Worm (Caenorhabditis elegans) whole organism, L1 larva: ENCODE results near the gene Y75B8A.10.

Experiments used
- C04F5.9 ChIP-seq: sonication (generic microtip); optimal IDR thresholded peaks from 2 replicates; lab custom pipeline; 2016; ENCODE audit warnings: missing genetic modification characterization, missing compliant biosample characterization
- F16B12.6 ChIP-seq: fragments of 150-350 bp; optimal IDR thresholded peaks from 2 replicates; lab custom pipeline; 2014; ENCODE audit warnings: missing biosample characterization, missing genetic modification characterization
- aha-1 ChIP-seq: fragments of 150-350 bp; optimal IDR thresholded peaks from 2 replicates; lab custom pipeline; 2014; ENCODE audit warnings: missing biosample characterization, missing genetic modification characterization
- alr-1 ChIP-seq: fragments of 200-800 bp; sonication (Bioruptor generic); optimal IDR thresholded peaks from 2 replicates; lab custom pipeline; 2018; ENCODE audit warnings: borderline replicate concordance, mild to moderate bottlenecking, missing genetic modification characterization, missing compliant biosample characterization
- aly-2 ChIP-seq: fragments of 150-350 bp; optimal IDR thresholded peaks from 2 replicates; lab custom pipeline; 2014; ENCODE audit warnings: missing biosample characterization, missing genetic modification characterization
- ceh-8 ChIP-seq: fragments of 200-800 bp; sonication (Bioruptor generic); optimal IDR thresholded peaks from 2 replicates; lab custom pipeline; 2018; ENCODE audit warnings: mild to moderate bottlenecking, missing genetic modification characterization, moderate library complexity, missing compliant biosample characterization
- ceh-90 ChIP-seq: sonication (generic microtip); optimal IDR thresholded peaks from 2 replicates; lab custom pipeline; 2016; ENCODE audit warnings: missing genetic modification characterization, missing compliant biosample characterization
- ces-1 ChIP-seq: fragments of 150-350 bp; optimal IDR thresholded peaks from 2 replicates; lab custom pipeline; 2014; ENCODE audit warnings: missing biosample characterization, missing genetic modification reagents, missing genetic modification characterization
- dsc-1 ChIP-seq: sonication (generic microtip); optimal IDR thresholded peaks from 2 replicates; lab custom pipeline; 2016; ENCODE audit warnings: mild to moderate bottlenecking, missing genetic modification characterization, missing compliant biosample characterization
- efl-1 ChIP-seq, 4 experiments: fragments of 150-350 bp; optimal IDR thresholded peaks in 3 of 4; peaks in 1 of 4; 1 replicate in 1 of 4; 2 replicates in 3 of 4; lab custom pipeline; 2014; ENCODE audit warnings: missing biosample characterization in 2 of 4, missing genetic modification characterization in 2 of 4, missing genetic modification reagents in 2 of 4
- efl-3 ChIP-seq: fragments of 200-800 bp; sonication (Bioruptor generic); optimal IDR thresholded peaks from 2 replicates; lab custom pipeline; 2018; ENCODE audit warnings: mild to moderate bottlenecking, missing genetic modification characterization, missing compliant biosample characterization
- egl-13 ChIP-seq: sonication (generic microtip); optimal IDR thresholded peaks from 2 replicates; lab custom pipeline; 2016; ENCODE audit warnings: missing genotype, missing genetic modification reagents, missing genetic modification characterization, missing compliant biosample characterization
- elt-2 ChIP-seq: sonication (generic microtip); optimal IDR thresholded peaks from 2 replicates; lab custom pipeline; 2016; ENCODE audit warnings: missing genetic modification characterization, mild to moderate bottlenecking, inconsistent platforms, missing compliant biosample characterization, missing genetic modification reagents
- elt-3 ChIP-seq, 6 experiments: fragments of 150-350 bp in 1 of 6; sonication (generic microtip); optimal IDR thresholded peaks; 2 replicates each; lab custom pipeline; 2017 to 2018; ENCODE audit warnings: missing biosample characterization in 6 of 6, missing genetic modification characterization in 6 of 6, inconsistent platforms in 1 of 6
- ets-5 ChIP-seq: fragments of 200-800 bp; sonication (Bioruptor generic); IDR thresholded peaks from 2 replicates; pipeline ENCODE4 v1.3.6; 2022; ENCODE audit warnings: missing genetic modification characterization, missing compliant biosample characterization
- fkh-10 ChIP-seq: sonication (generic microtip); optimal IDR thresholded peaks from 2 replicates; lab custom pipeline; 2017; ENCODE audit warnings: missing biosample characterization, missing genetic modification reagents, missing genetic modification characterization
- fkh-4 ChIP-seq: sonication (generic microtip); optimal IDR thresholded peaks from 2 replicates; lab custom pipeline; 2016; ENCODE audit warnings: missing compliant biosample characterization, missing genetic modification characterization, borderline replicate concordance
- fkh-8 ChIP-seq: sonication (generic microtip); optimal IDR thresholded peaks from 2 replicates; lab custom pipeline; 2016; ENCODE audit warnings: mild to moderate bottlenecking, missing genetic modification characterization, missing compliant biosample characterization
- grh-1 ChIP-seq: fragments of 200-800 bp; sonication (Bioruptor generic); IDR thresholded peaks from 2 replicates; pipeline ENCODE4 v1.3.6; 2022; ENCODE audit warnings: missing genetic modification reagents, missing genetic modification characterization, missing compliant biosample characterization
- isw-1 ChIP-seq: fragments of 200-800 bp; sonication (Bioruptor generic); IDR thresholded peaks from 2 replicates; pipeline ENCODE4 v1.3.6; 2022; ENCODE audit warnings: missing genetic modification characterization, missing compliant biosample characterization
- jun-1 ChIP-seq: fragments of 150-350 bp; optimal IDR thresholded peaks from 2 replicates; lab custom pipeline; 2014; ENCODE audit warnings: missing biosample characterization, missing genetic modification reagents, missing genetic modification characterization
- lin-13 ChIP-seq: fragments of 150-350 bp; optimal IDR thresholded peaks from 2 replicates; lab custom pipeline; 2014; ENCODE audit warnings: missing biosample characterization, missing genetic modification reagents, missing genetic modification characterization
- lin-14 ChIP-seq: fragments of 200-800 bp; sonication (Bioruptor generic); optimal IDR thresholded peaks from 2 replicates; lab custom pipeline; 2018; ENCODE audit warnings: mild to moderate bottlenecking, missing genetic modification characterization, moderate library complexity, missing compliant biosample characterization
- lin-15B ChIP-seq: fragments of 150-350 bp; sonication (generic microtip); optimal IDR thresholded peaks from 3 replicates; lab custom pipeline; 2014; ENCODE audit warnings: missing biosample characterization, missing genetic modification characterization
- lin-35 ChIP-seq, 2 experiments: fragments of 150-350 bp; optimal IDR thresholded peaks; 2 replicates each; lab custom pipeline; 2014; ENCODE audit warnings: missing biosample characterization in 2 of 2, missing genetic modification characterization in 2 of 2, missing genetic modification reagents in 2 of 2
- lin-39 ChIP-seq: fragments of 150-350 bp; optimal IDR thresholded peaks from 2 replicates; lab custom pipeline; 2014; ENCODE audit warnings: missing biosample characterization, missing genetic modification reagents, missing genetic modification characterization
- lir-3 ChIP-seq: sonication (generic microtip); optimal IDR thresholded peaks from 2 replicates; lab custom pipeline; 2016; ENCODE audit warnings: mild to moderate bottlenecking, missing genetic modification characterization, moderate library complexity, missing compliant biosample characterization; ENCODE audit not compliant: poor library complexity
- lsy-2 ChIP-seq, 2 experiments: fragments of 150-350 bp; optimal IDR thresholded peaks; 2 replicates each; lab custom pipeline; 2014; ENCODE audit warnings: missing biosample characterization in 2 of 2, missing genetic modification characterization in 2 of 2
- mdl-1 ChIP-seq, 2 experiments: fragments of 150-350 bp; optimal IDR thresholded peaks; 2 replicates each; lab custom pipeline; 2014 to 2017; ENCODE audit warnings: missing biosample characterization in 2 of 2, missing genetic modification characterization in 2 of 2, inconsistent platforms in 1 of 2
- mef-2 ChIP-seq: fragments of 150-350 bp; optimal IDR thresholded peaks from 2 replicates; lab custom pipeline; 2014; ENCODE audit warnings: missing biosample characterization, missing genetic modification characterization
- nhr-20 ChIP-seq: sonication (generic microtip); optimal IDR thresholded peaks from 2 replicates; lab custom pipeline; 2016; ENCODE audit warnings: mild to moderate bottlenecking, missing genetic modification characterization, missing compliant biosample characterization
- nhr-237 ChIP-seq: fragments of 150-350 bp; optimal IDR thresholded peaks from 2 replicates; lab custom pipeline; 2014; ENCODE audit warnings: missing biosample characterization, missing genetic modification characterization
- nhr-28 ChIP-seq: fragments of 150-350 bp; optimal IDR thresholded peaks from 2 replicates; lab custom pipeline; 2014; ENCODE audit warnings: missing biosample characterization, missing genetic modification characterization
- nhr-85 ChIP-seq: sonication (generic microtip); peaks from one replicate; lab custom pipeline; 2016; ENCODE audit warnings: missing genetic modification characterization, inconsistent platforms, missing compliant biosample characterization
- nhr-90 ChIP-seq: sonication (generic microtip); optimal IDR thresholded peaks from 2 replicates; lab custom pipeline; 2016; ENCODE audit warnings: mild to moderate bottlenecking, missing genetic modification characterization, missing compliant biosample characterization; ENCODE audit not compliant: poor library complexity
- pax-3 ChIP-seq: fragments of 200-800 bp; sonication (Bioruptor generic); optimal IDR thresholded peaks from 2 replicates; lab custom pipeline; 2018; ENCODE audit warnings: mild to moderate bottlenecking, missing genetic modification characterization, moderate library complexity, missing compliant biosample characterization
- pqm-1 ChIP-seq: sonication (generic microtip); optimal IDR thresholded peaks from 3 replicates; lab custom pipeline; 2017; ENCODE audit warnings: missing biosample characterization, missing genetic modification characterization
- rnt-1 ChIP-seq: sonication (generic microtip); optimal IDR thresholded peaks from 2 replicates; lab custom pipeline; 2016; ENCODE audit warnings: mild to moderate bottlenecking, missing genetic modification characterization, moderate library complexity, missing compliant biosample characterization
- skn-1 ChIP-seq: fragments of 150-350 bp; optimal IDR thresholded peaks from 2 replicates; lab custom pipeline; 2014; ENCODE audit warnings: missing biosample characterization, missing genetic modification characterization
- snpc-4 ChIP-seq: fragments of 150-350 bp; optimal IDR thresholded peaks from 2 replicates; lab custom pipeline; 2014; ENCODE audit warnings: missing biosample characterization, missing genetic modification characterization
- snu-23 ChIP-seq: sonication (generic microtip); optimal IDR thresholded peaks from 2 replicates; lab custom pipeline; 2016; ENCODE audit warnings: missing genetic modification characterization, missing compliant biosample characterization
- sox-4 ChIP-seq: sonication (generic microtip); optimal IDR thresholded peaks from 2 replicates; lab custom pipeline; 2016; ENCODE audit warnings: missing genetic modification characterization, missing compliant biosample characterization
- sptf-1 ChIP-seq: fragments of 150-350 bp; optimal IDR thresholded peaks from 2 replicates; lab custom pipeline; 2014; ENCODE audit warnings: missing biosample characterization, missing genetic modification characterization
- swsn-7 ChIP-seq: sonication (generic microtip); optimal IDR thresholded peaks from 2 replicates; lab custom pipeline; 2016; ENCODE audit warnings: missing genetic modification characterization, missing compliant biosample characterization
- tbx-2 ChIP-seq: sonication (generic microtip); optimal IDR thresholded peaks from 2 replicates; lab custom pipeline; 2016; ENCODE audit warnings: missing genetic modification characterization, missing compliant biosample characterization
- tlp-1 ChIP-seq: fragments of 150-350 bp; optimal IDR thresholded peaks from 2 replicates; lab custom pipeline; 2014; ENCODE audit warnings: missing biosample characterization, missing genetic modification characterization
- unc-30 ChIP-seq: sonication (generic microtip); optimal IDR thresholded peaks from 2 replicates; lab custom pipeline; 2017; ENCODE audit warnings: missing biosample characterization, missing genetic modification characterization
- unc-62 ChIP-seq: fragments of 150-350 bp; optimal IDR thresholded peaks from 2 replicates; lab custom pipeline; 2014; ENCODE audit warnings: missing biosample characterization, missing genetic modification reagents, missing genetic modification characterization
- unc-86 ChIP-seq: sonication (generic microtip); optimal IDR thresholded peaks from 2 replicates; lab custom pipeline; 2016; ENCODE audit warnings: missing genetic modification characterization, missing compliant biosample characterization
- vab-15 ChIP-seq: sonication (generic microtip); optimal IDR thresholded peaks from 2 replicates; lab custom pipeline; 2017; ENCODE audit warnings: missing genotype, mild to moderate bottlenecking, missing genetic modification characterization, missing compliant biosample characterization
- xbp-1 ChIP-seq: sonication (generic microtip); optimal IDR thresholded peaks from 2 replicates; lab custom pipeline; 2016; ENCODE audit warnings: missing genetic modification characterization, missing compliant biosample characterization
- zag-1 ChIP-seq: fragments of 150-350 bp; optimal IDR thresholded peaks from 2 replicates; lab custom pipeline; 2014; ENCODE audit warnings: missing biosample characterization, missing genetic modification characterization
- zip-4 ChIP-seq: fragments of 200-800 bp; sonication (Bioruptor generic); optimal IDR thresholded peaks from 2 replicates; lab custom pipeline; 2018; ENCODE audit warnings: mild to moderate bottlenecking, missing genetic modification characterization, moderate library complexity, missing compliant biosample characterization

Gene Y75B8A.10

DNA sequence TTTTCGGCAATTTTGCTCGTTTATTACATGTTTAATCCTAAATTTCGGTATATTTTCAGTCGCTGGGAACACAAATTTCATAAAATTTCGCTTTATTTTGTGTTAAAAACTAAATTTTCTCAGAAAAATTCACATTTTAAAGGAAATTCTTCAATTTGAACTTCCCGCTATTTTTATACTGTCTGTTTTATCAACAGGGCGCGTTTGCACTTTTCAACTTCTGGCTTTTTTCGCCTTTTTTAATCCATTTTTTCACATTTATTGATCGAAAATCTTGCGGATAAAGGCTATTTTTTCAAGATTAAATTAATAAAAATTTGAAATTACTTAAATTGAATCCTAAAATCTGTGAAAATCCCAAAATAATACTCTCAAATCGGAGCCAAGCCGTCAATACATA is 30.7 kb downstream of the Y75B8A.10 start:
- TF ChIP-seq nhr-28 (tag; lab: Kevin White, UChicago) (no peak), efl-1 (optimal IDR thresholded peaks at IDR 0.05; lab: Kevin White, UChicago) (peak; percentile 96 to 98), efl-1 (GFP tag; optimal IDR thresholded peaks at IDR 0.05 in 1 of 2; lab: Kevin White, UChicago) (peak; percentile 96 to 99), isw-1 (GFP tag; lab: Robert Waterston, UW) (peak; percentile 30), snpc-4 (tag; lab: Kevin White, UChicago) (peak; percentile 25), elt-2 (peak; percentile 11), mef-2 (tag; lab: Kevin White, UChicago) (no peak), fkh-10 (GFP tag; lab: Kevin White, UChicago) (no peak), lir-3 (tag; lab: Kevin White, UChicago) (no peak), fkh-8 (peak; percentile 27), tlp-1 (tag; lab: Kevin White, UChicago) (no peak), unc-30 (tag; lab: Kevin White, UChicago) (no peak), fkh-4 (tag; lab: Kevin White, UChicago) (no peak), jun-1 (tag; lab: Kevin White, UChicago) (no peak), vab-15 (no peak), tbx-2 (tag; lab: Kevin White, UChicago) (peak; percentile 51), zag-1 (no peak), skn-1 (peak; percentile 80), nhr-90 (no peak), dsc-1 (tag; lab: Kevin White, UChicago) (peak; percentile 42), lin-15B (tag; lab: Kevin White, UChicago) (peak; percentile 68), mdl-1 (tag; optimal IDR thresholded peaks at IDR 0.05; lab: Kevin White, UChicago) (no peak), unc-62 (GFP tag; lab: Kevin White, UChicago) (no peak), aha-1 (tag; lab: Kevin White, UChicago) (no peak), nhr-237 (no peak), unc-86 (tag; lab: Kevin White, UChicago) (peak; percentile 27), nhr-20 (tag; lab: Kevin White, UChicago) (peak; percentile 42), alr-1 (tag; lab: Kevin White, UChicago) (no peak), ets-5 (GFP tag; lab: Robert Waterston, UW) (no peak), snu-23 (GFP tag; lab: Kevin White, UChicago) (peak; percentile 48), lin-39 (tag; lab: Kevin White, UChicago) (peak; percentile 65), pax-3 (tag; lab: Kevin White, UChicago) (no peak), egl-13 (tag; lab: Kevin White, UChicago) (no peak), ceh-8 (GFP tag; lab: Kevin White, UChicago) (no peak), nhr-85 (peak; percentile 60), grh-1 (GFP tag; lab: Robert Waterston, UW) (no peak), zip-4 (GFP tag; lab: Kevin White, UChicago) (no peak), lin-13 (GFP tag; lab: Kevin White, UChicago) (peak; percentile 34), lin-35 (GFP tag; optimal IDR thresholded peaks at IDR 0.05; lab: Kevin White, UChicago) (peak; percentile 96 to 97), lsy-2 (tag; optimal IDR thresholded peaks at IDR 0.05; lab: Kevin White, UChicago) (peak; percentile 70 to 89), sptf-1 (tag; lab: Kevin White, UChicago) (no peak), C04F5.9 (tag; lab: Kevin White, UChicago) (peak; percentile 26), swsn-7 (tag; lab: Kevin White, UChicago) (peak; percentile 37), xbp-1 (tag; lab: Kevin White, UChicago) (peak; percentile 51), aly-2 (tag; lab: Kevin White, UChicago) (peak; percentile 55), elt-3 (tag; optimal IDR thresholded peaks at IDR 0.05; lab: Kevin White, UChicago) (peak in 1 of 6 experiments; percentile 29), lin-14 (GFP tag; lab: Kevin White, UChicago) (peak; percentile 45), ces-1 (GFP tag; lab: Kevin White, UChicago) (no peak), sox-4 (tag; lab: Kevin White, UChicago) (no peak), pqm-1 (no peak), ceh-90 (tag; lab: Kevin White, UChicago) (no peak), efl-3 (GFP tag; lab: Kevin White, UChicago) (no peak), rnt-1 (tag; lab: Kevin White, UChicago) (peak; percentile 59), F16B12.6 (tag; lab: Kevin White, UChicago) (peak; percentile 31)
